Worm (Caenorhabditis elegans): Measurements from ENCODE around the gene C48B4.10.

The C48B4.10 gene

DNA sequence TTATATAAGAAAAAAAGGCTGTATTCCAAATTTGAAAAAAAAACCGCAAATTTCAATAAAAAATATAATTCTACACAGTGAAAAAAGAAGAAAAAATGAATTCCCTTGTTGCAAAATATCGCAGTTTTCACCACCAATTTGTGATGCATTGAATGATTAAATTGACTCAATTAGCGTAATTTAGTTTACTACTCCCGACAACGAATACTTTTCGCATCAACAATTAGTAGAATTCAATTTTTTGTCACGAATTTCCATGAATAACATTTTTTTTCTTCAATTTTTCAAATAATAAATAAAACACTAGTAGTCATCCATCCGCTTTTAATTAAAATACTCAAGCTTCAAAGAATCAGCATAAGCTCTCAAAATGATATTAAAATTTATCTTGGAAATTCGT lies 21.0 kb upstream of the C48B4.10 start:
- no peak for TF ChIP-seq pqm-1 (tag; optimal IDR thresholded peaks at IDR 0.05)
- TF ChIP-seq daf-12 (tag; optimal IDR thresholded peaks at IDR 0.05): no peak
- TF ChIP-seq nhr-237 (tag; optimal IDR thresholded peaks at IDR 0.05): no peak
- TF ChIP-seq fkh-2 (tag; optimal IDR thresholded peaks at IDR 0.05): no peak
- TF ChIP-seq fkh-10 (GFP tag; optimal IDR thresholded peaks at IDR 0.05): peak; percentile 67

DNA sequence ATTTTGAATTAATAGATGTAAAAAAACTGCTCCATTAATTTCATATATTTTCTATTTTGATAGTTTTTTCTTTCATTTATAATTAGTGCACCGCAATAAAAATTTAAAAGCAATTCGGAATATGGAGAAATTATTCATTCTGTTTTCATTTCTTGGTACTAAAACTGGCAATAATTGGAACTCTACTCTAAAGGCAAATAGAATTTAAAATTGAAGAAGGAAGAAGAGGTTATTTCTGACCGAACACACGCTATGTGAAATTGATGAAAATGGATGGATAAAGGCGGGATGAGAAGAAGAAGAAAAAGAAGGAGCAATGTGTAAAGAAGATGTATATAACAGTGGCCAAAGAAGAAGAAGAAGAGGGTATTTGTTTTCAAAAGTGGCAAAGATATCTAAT lies 18.9 kb upstream of the C48B4.10 start:
- TF ChIP-seq lsy-12 (tag; optimal IDR thresholded peaks at IDR 0.05) (no peak), lin-15B (tag; optimal IDR thresholded peaks at IDR 0.05) (no peak), unc-62 (GFP tag; optimal IDR thresholded peaks at IDR 0.05) (no peak), daf-12 (tag; optimal IDR thresholded peaks at IDR 0.05) (no peak), ztf-4 (tag; optimal IDR thresholded peaks at IDR 0.05) (no peak), mml-1 (tag; optimal IDR thresholded peaks at IDR 0.05) (no peak), lin-39 (tag; optimal IDR thresholded peaks at IDR 0.05) (no peak), eor-1 (tag; optimal IDR thresholded peaks at IDR 0.05) (no peak), tbx-2 (tag; optimal IDR thresholded peaks at IDR 0.05) (no peak), elt-1 (tag; optimal IDR thresholded peaks at IDR 0.05) (no peak), nhr-76 (tag; optimal IDR thresholded peaks at IDR 0.05) (no peak), ZK546.5 (tag; optimal IDR thresholded peaks at IDR 0.05) (no peak), pqm-1 (tag; optimal IDR thresholded peaks at IDR 0.05) (no peak), ceh-28 (tag; optimal IDR thresholded peaks at IDR 0.05) (no peak), nfya-1 (tag; optimal IDR thresholded peaks at IDR 0.05; ENCODE audit: insufficient read depth) (no peak)

DNA sequence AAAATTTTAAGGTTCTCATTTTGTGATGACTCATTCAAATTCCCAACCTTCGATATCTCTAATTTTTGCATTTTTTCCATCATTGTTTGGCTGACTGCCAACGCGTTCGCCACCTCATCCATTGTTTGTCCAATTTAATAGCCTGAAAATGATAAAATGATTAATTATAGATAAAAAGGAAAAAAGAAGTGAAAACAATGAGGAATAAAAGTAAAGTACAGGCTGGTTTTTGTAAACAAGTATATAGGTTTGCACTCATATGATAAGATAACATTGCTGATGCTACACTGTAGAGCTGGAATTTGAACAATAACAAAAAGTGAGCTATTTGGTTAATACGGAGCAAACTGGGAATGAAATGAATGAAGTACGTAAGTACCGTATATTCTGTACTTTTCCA lies 17.9 kb upstream of the C48B4.10 start, which contains the start of gene C48B4.3:
C48B4.3 (minus strand) TSS at position 149 of the 400 bp plus-strand sequence.
- TF ChIP-seq skn-1 (tag; optimal IDR thresholded peaks at IDR 0.05) (no peak), unc-62 (GFP tag; optimal IDR thresholded peaks at IDR 0.05) (no peak), ceh-82 (tag; optimal IDR thresholded peaks at IDR 0.05) (no peak), mml-1 (tag; optimal IDR thresholded peaks at IDR 0.05) (no peak), lsy-12 (tag; optimal IDR thresholded peaks at IDR 0.05) (no peak), jun-1 (tag; optimal IDR thresholded peaks at IDR 0.05) (peak; percentile 42), sea-2 (GFP tag; optimal IDR thresholded peaks at IDR 0.05) (no peak), hmg-11 (tag; optimal IDR thresholded peaks at IDR 0.05) (no peak), nhr-28 (tag; optimal IDR thresholded peaks at IDR 0.05) (no peak), pqm-1 (tag; optimal IDR thresholded peaks at IDR 0.05) (peak; percentile 92), elt-2 (tag; optimal IDR thresholded peaks at IDR 0.05) (peak; percentile 59), elt-1 (tag; optimal IDR thresholded peaks at IDR 0.05) (no peak), nfya-1 (tag; optimal IDR thresholded peaks at IDR 0.05; ENCODE audit: insufficient read depth) (no peak), daf-12 (tag; optimal IDR thresholded peaks at IDR 0.05) (no peak), pha-4 (tag; optimal IDR thresholded peaks at IDR 0.05) (peak; percentile 65), nhr-77 (tag; optimal IDR thresholded peaks at IDR 0.05) (no peak)

DNA sequence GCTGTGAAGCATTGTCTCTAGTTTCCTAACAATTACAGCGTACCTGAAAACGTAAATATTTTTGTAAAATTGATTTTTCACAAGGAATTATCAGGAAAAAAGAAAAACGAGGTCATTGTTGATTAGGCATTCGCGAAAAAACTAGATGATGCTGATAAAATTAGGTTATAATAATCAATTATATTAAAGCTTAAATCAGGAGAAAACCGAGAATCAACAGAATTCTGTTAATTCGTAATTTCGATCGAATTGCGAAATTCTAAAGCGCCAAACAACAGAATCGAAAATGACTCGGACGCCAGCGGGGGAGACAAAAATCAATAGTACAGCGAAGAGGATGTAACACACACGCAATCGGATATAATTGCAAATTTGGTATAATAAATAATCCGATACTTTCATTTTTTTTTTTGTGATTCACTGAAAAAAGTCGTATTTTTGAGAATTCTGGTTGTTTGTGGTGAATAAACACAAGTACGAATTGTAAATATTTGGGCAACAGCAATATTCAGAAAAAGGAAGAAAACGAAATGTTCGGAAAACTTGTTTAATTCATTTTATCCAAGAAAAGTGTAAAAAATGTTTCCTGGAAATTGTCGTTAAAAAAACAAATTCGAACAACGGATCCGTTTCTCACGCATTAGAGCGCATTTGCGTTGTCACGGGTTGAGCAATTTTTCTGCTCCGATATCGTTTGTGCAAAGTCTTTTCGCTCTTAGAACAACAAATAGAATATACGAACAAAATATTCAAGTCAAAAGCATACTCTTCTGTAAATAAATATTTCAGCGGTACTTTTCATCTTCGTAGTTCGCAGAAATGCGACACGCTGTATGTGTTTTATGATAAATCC lies 16.0 kb upstream of the C48B4.10 start, which contains the start of gene ced-7:
ced-7 (minus strand) TSS at position 51 of the 853 bp plus-strand sequence.
- TF ChIP-seq nhr-77 (tag; optimal IDR thresholded peaks at IDR 0.05): no peak
- TF ChIP-seq ceh-9 (tag; optimal IDR thresholded peaks at IDR 0.05): no peak
- no peak for TF ChIP-seq nhr-67 (tag; optimal IDR thresholded peaks at IDR 0.05)
- no peak for TF ChIP-seq fkh-2 (tag; optimal IDR thresholded peaks at IDR 0.05)
- no peak for TF ChIP-seq nhr-11 (tag; optimal IDR thresholded peaks at IDR 0.05)
- TF ChIP-seq unc-62 (GFP tag; optimal IDR thresholded peaks at IDR 0.05): no peak
- no peak for TF ChIP-seq elt-1 (tag; optimal IDR thresholded peaks at IDR 0.05)
- no peak for TF ChIP-seq skn-1 (tag; optimal IDR thresholded peaks at IDR 0.05)
- no peak for TF ChIP-seq eor-1 (tag; optimal IDR thresholded peaks at IDR 0.05)
- TF ChIP-seq lin-39 (tag; optimal IDR thresholded peaks at IDR 0.05): peak; percentile 22
- no peak for TF ChIP-seq ama-1 (optimal IDR thresholded peaks at IDR 0.05)
- peak; percentile 19 for TF ChIP-seq pha-4 (tag; optimal IDR thresholded peaks at IDR 0.05)
- TF ChIP-seq R02D3.7 (tag; optimal IDR thresholded peaks at IDR 0.05): no peak
- TF ChIP-seq tbx-2 (tag; optimal IDR thresholded peaks at IDR 0.05): no peak
- no peak for TF ChIP-seq fkh-10 (GFP tag; optimal IDR thresholded peaks at IDR 0.05)
- no peak for TF ChIP-seq mdl-1 (tag; optimal IDR thresholded peaks at IDR 0.05)
- TF ChIP-seq nhr-76 (tag; optimal IDR thresholded peaks at IDR 0.05): no peak
- no peak for TF ChIP-seq ceh-16 (tag; optimal IDR thresholded peaks at IDR 0.05)
- TF ChIP-seq lin-15B (tag; optimal IDR thresholded peaks at IDR 0.05): peak; percentile 67
- no peak for TF ChIP-seq daf-12 (tag; optimal IDR thresholded peaks at IDR 0.05)
- TF ChIP-seq ceh-28 (tag; optimal IDR thresholded peaks at IDR 0.05): peak; percentile 12
- no peak for TF ChIP-seq nhr-25 (tag; optimal IDR thresholded peaks at IDR 0.05)
- TF ChIP-seq unc-39 (tag; optimal IDR thresholded peaks at IDR 0.05): no peak
- TF ChIP-seq ZK546.5 (tag; optimal IDR thresholded peaks at IDR 0.05): no peak
- no peak for TF ChIP-seq egl-5 (tag; optimal IDR thresholded peaks at IDR 0.05)
- no peak for TF ChIP-seq nhr-12 (tag; optimal IDR thresholded peaks at IDR 0.05)
- no peak for TF ChIP-seq nhr-237 (tag; optimal IDR thresholded peaks at IDR 0.05)
- no peak for TF ChIP-seq egl-27 (tag; optimal IDR thresholded peaks at IDR 0.05)
- TF ChIP-seq zag-1 (tag; optimal IDR thresholded peaks at IDR 0.05): no peak
- TF ChIP-seq elt-2 (tag; optimal IDR thresholded peaks at IDR 0.05): no peak
- TF ChIP-seq hmg-11 (tag; optimal IDR thresholded peaks at IDR 0.05): no peak
- no peak for TF ChIP-seq nhr-23 (tag; optimal IDR thresholded peaks at IDR 0.05)
- TF ChIP-seq aly-2 (tag; optimal IDR thresholded peaks at IDR 0.05): no peak
- peak; percentile 27 for TF ChIP-seq snpc-4 (tag; optimal IDR thresholded peaks at IDR 0.05)

Measured in whole organism, L3 larva.